Worm (Caenorhabditis elegans): ENCODE measurements around the gene R03A10.5.

R03A10.5 gene

ce11 chrX:15485262-15485661, 38.7 kb downstream of the R03A10.5 start:
- TF ChIP-seq ztf-23 (GFP tag; IDR thresholded peaks at IDR 0.05) (no peak), ztf-29 (GFP tag; IDR thresholded peaks at IDR 0.05) (no peak), ref-1 (GFP tag; conservative IDR thresholded peaks at IDR 0.05) (no peak), flt-1 (GFP tag; IDR thresholded peaks at IDR 0.05) (no peak), klf-2 (GFP tag; conservative IDR thresholded peaks at IDR 0.05) (no peak), cog-1 (tag; optimal IDR thresholded peaks at IDR 0.05) (no peak), T22C8.4 (GFP tag; IDR thresholded peaks at IDR 0.05) (no peak), tab-1 (GFP tag; IDR thresholded peaks at IDR 0.05) (no peak), med-1 (GFP tag; optimal IDR thresholded peaks at IDR 0.05; ENCODE audit: insufficient read depth) (no peak)

ce11 chrX:15487162-15487561, 40.6 kb downstream of the R03A10.5 start:
- TF ChIP-seq ztf-23 (GFP tag; IDR thresholded peaks at IDR 0.05): peak; percentile 40; the same call in 1 of the 2 replicates
- TF ChIP-seq ztf-29 (GFP tag; IDR thresholded peaks at IDR 0.05): no peak

- TF ChIP-seq ztf-23 (GFP tag; IDR thresholded peaks at IDR 0.05) (no peak), ztf-29 (GFP tag; IDR thresholded peaks at IDR 0.05) (no peak), ref-1 (GFP tag; conservative IDR thresholded peaks at IDR 0.05) (no peak)
These were observed 41.3 kb downstream of the R03A10.5 start, which contains the start of gene H13N06.2 for ce11 chrX:15487806-15488205. Gene H13N06.2 (plus strand): TSS chrX:15488106.

- TF ChIP-seq ref-1 (GFP tag; conservative IDR thresholded peaks at IDR 0.05) (no peak), tab-1 (GFP tag; IDR thresholded peaks at IDR 0.05) (no peak), cog-1 (tag; optimal IDR thresholded peaks at IDR 0.05) (no peak), ztf-23 (GFP tag; IDR thresholded peaks at IDR 0.05) (no peak), flt-1 (GFP tag; IDR thresholded peaks at IDR 0.05) (no peak), T22C8.4 (GFP tag; IDR thresholded peaks at IDR 0.05) (no peak), med-1 (GFP tag; optimal IDR thresholded peaks at IDR 0.05; ENCODE audit: insufficient read depth) (no peak), ztf-29 (GFP tag; IDR thresholded peaks at IDR 0.05) (no peak), klf-2 (GFP tag; conservative IDR thresholded peaks at IDR 0.05) (no peak)
These were observed 44.6 kb downstream of the R03A10.5 start for ce11 chrX:15491110-15491509.

ce11 chrX:15492759-15493158, 46.2 kb downstream of the R03A10.5 start:
- TF ChIP-seq ztf-23 (GFP tag; IDR thresholded peaks at IDR 0.05) (peak; percentile 75), cog-1 (tag; optimal IDR thresholded peaks at IDR 0.05) (peak; percentile 41), ztf-29 (GFP tag; IDR thresholded peaks at IDR 0.05) (no peak), med-1 (GFP tag; optimal IDR thresholded peaks at IDR 0.05; ENCODE audit: insufficient read depth) (peak; percentile 32), flt-1 (GFP tag; IDR thresholded peaks at IDR 0.05) (peak; percentile 77), klf-2 (GFP tag; conservative IDR thresholded peaks at IDR 0.05) (no peak), tab-1 (GFP tag; IDR thresholded peaks at IDR 0.05) (peak; percentile 74; the same call in 1 of the 2 replicates), T22C8.4 (GFP tag; IDR thresholded peaks at IDR 0.05) (peak; percentile 40; the same call in 1 of the 2 replicates)

ce11 chrX:15493322-15493721, 46.8 kb downstream of the R03A10.5 start, which contains the start of gene gob-1:
Gene gob-1 (plus strand): TSS chrX:15493602.
- TF ChIP-seq T22C8.4 (GFP tag; IDR thresholded peaks at IDR 0.05): peak; percentile 69
- no peak for TF ChIP-seq flt-1 (GFP tag; IDR thresholded peaks at IDR 0.05)
- TF ChIP-seq ztf-23 (GFP tag; IDR thresholded peaks at IDR 0.05): no peak

- TF ChIP-seq T22C8.4 (GFP tag; IDR thresholded peaks at IDR 0.05): no peak
- TF ChIP-seq ref-1 (GFP tag; conservative IDR thresholded peaks at IDR 0.05): no peak
- no peak for TF ChIP-seq klf-2 (GFP tag; conservative IDR thresholded peaks at IDR 0.05)
- TF ChIP-seq cog-1 (tag; optimal IDR thresholded peaks at IDR 0.05): no peak
- no peak for TF ChIP-seq ztf-29 (GFP tag; IDR thresholded peaks at IDR 0.05)
- no peak for TF ChIP-seq med-1 (GFP tag; optimal IDR thresholded peaks at IDR 0.05; ENCODE audit: insufficient read depth)
- TF ChIP-seq flt-1 (GFP tag; IDR thresholded peaks at IDR 0.05): no peak
- no peak for TF ChIP-seq ztf-23 (GFP tag; IDR thresholded peaks at IDR 0.05)
- no peak for TF ChIP-seq tab-1 (GFP tag; IDR thresholded peaks at IDR 0.05)
These were observed 47.6 kb downstream of the R03A10.5 start for ce11 chrX:15494154-15494553.

ce11 chrX:15496927-15497605, 50.5 kb downstream of the R03A10.5 start, which contains the start of gene suox-1:
Gene suox-1 (plus strand): TSS chrX:15497555.
- TF ChIP-seq ztf-23 (GFP tag; IDR thresholded peaks at IDR 0.05) (no peak), T22C8.4 (GFP tag; IDR thresholded peaks at IDR 0.05) (no peak), flt-1 (GFP tag; IDR thresholded peaks at IDR 0.05) (no peak), ref-1 (GFP tag; conservative IDR thresholded peaks at IDR 0.05) (no peak), med-1 (GFP tag; optimal IDR thresholded peaks at IDR 0.05; ENCODE audit: insufficient read depth) (no peak), klf-2 (GFP tag; conservative IDR thresholded peaks at IDR 0.05) (no peak), tab-1 (GFP tag; IDR thresholded peaks at IDR 0.05) (no peak), ztf-29 (GFP tag; IDR thresholded peaks at IDR 0.05) (no peak), cog-1 (tag; optimal IDR thresholded peaks at IDR 0.05) (no peak)
